Fruit fly (Drosophila melanogaster) whole organism, embryonic: ENCODE measurements around the gene rdo.

ENCODE experiments used
- Atf-2 ChIP-seq: fragments of 200-800 bp; sonication (Bioruptor generic); optimal IDR thresholded peaks from 2 replicates; lab custom pipeline; 2016; ENCODE audit warnings: missing biosample characterization, missing genetic modification characterization
- Atf6 ChIP-seq: fragments of 200-800 bp; sonication (Bioruptor generic); IDR thresholded peaks from 2 replicates; pipeline ENCODE4 v1.3.6; 2022; ENCODE audit warnings: missing biosample characterization, missing genetic modification characterization
- B-H2 ChIP-seq: fragments of 200-800 bp; sonication (Bioruptor generic); optimal IDR thresholded peaks from 2 replicates; lab custom pipeline; 2018; ENCODE audit warnings: missing biosample characterization, mild to moderate bottlenecking, missing genetic modification characterization
- CG10462 ChIP-seq: fragments of 200-800 bp; sonication (Bioruptor generic); optimal IDR thresholded peaks from 2 replicates; lab custom pipeline; 2016; ENCODE audit warnings: missing biosample characterization, missing genetic modification characterization
- CG12299 ChIP-seq: fragments of 200-800 bp; sonication (Bioruptor generic); optimal IDR thresholded peaks from 2 replicates; lab custom pipeline; 2018; ENCODE audit warnings: missing biosample characterization, mild to moderate bottlenecking, missing genetic modification characterization
- CG12942 ChIP-seq: fragments of 200-800 bp; sonication (Bioruptor generic); optimal IDR thresholded peaks from 3 replicates; lab custom pipeline; 2016; ENCODE audit warnings: missing biosample characterization, missing genetic modification characterization
- CG13123 ChIP-seq: fragments of 200-800 bp; sonication (Bioruptor generic); optimal IDR thresholded peaks from 2 replicates; lab custom pipeline; 2016; ENCODE audit warnings: missing biosample characterization, missing genetic modification characterization
- CG13287 ChIP-seq: fragments of 200-800 bp; sonication (Bioruptor generic); IDR thresholded peaks from 2 replicates; pipeline ENCODE4 v1.3.6; 2022; ENCODE audit warnings: missing biosample characterization, missing genetic modification characterization; ENCODE audit not compliant: partially characterized antibody
- CG14860 ChIP-seq: fragments of 200-800 bp; sonication (Bioruptor generic); IDR thresholded peaks from 3 replicates; pipeline ENCODE4 v1.3.6; 2022; ENCODE audit warnings: missing biosample characterization, missing genetic modification characterization; ENCODE audit not compliant: partially characterized antibody
- CG15011 ChIP-seq: fragments of 200-800 bp; sonication (Bioruptor generic); optimal IDR thresholded peaks from 3 replicates; lab custom pipeline; 2018; ENCODE audit warnings: missing biosample characterization, mild to moderate bottlenecking, missing genetic modification characterization
- CG15479 ChIP-seq: fragments of 200-800 bp; sonication (Bioruptor generic); optimal IDR thresholded peaks from 3 replicates; lab custom pipeline; 2019; ENCODE audit warnings: missing biosample characterization, mild to moderate bottlenecking, missing genetic modification characterization, moderate library complexity
- CG1647 ChIP-seq: fragments of 200-800 bp; sonication (Bioruptor generic); optimal IDR thresholded peaks from 3 replicates; lab custom pipeline; 2016; ENCODE audit warnings: missing biosample characterization, missing genetic modification characterization
- CG16863 ChIP-seq: fragments of 200-800 bp; sonication (Bioruptor generic); optimal IDR thresholded peaks from 3 replicates; lab custom pipeline; 2016; ENCODE audit warnings: missing biosample characterization, missing genetic modification characterization
- CG17361 ChIP-seq: fragments of 200-800 bp; sonication (Bioruptor generic); IDR thresholded peaks from 3 replicates; pipeline ENCODE4 v1.3.6; 2022; ENCODE audit warnings: missing biosample characterization, missing genetic modification characterization
- CG17385 ChIP-seq: fragments of 200-800 bp; sonication (Bioruptor generic); optimal IDR thresholded peaks from 3 replicates; lab custom pipeline; 2018; ENCODE audit warnings: missing biosample characterization, mild to moderate bottlenecking, missing genetic modification characterization
- CG34224 ChIP-seq: fragments of 200-800 bp; sonication (Bioruptor generic); IDR thresholded peaks from 3 replicates; pipeline ENCODE4 v1.3.6; 2022; ENCODE audit warnings: missing biosample characterization, missing genetic modification characterization; ENCODE audit not compliant: partially characterized antibody
- CG3726 ChIP-seq: fragments of 200-800 bp; sonication (Bioruptor generic); IDR thresholded peaks from 3 replicates; pipeline ENCODE4, ENCODE4 v1.3.6; 2022; ENCODE audit warnings: missing biosample characterization, missing genetic modification characterization
- CG42726 ChIP-seq: fragments of 200-800 bp; sonication (Bioruptor generic); IDR thresholded peaks from 2 replicates; pipeline ENCODE4 v1.3.6; 2022; ENCODE audit warnings: missing biosample characterization, missing genetic modification characterization; ENCODE audit not compliant: partially characterized antibody
- CG6689 ChIP-seq: fragments of 200-800 bp; sonication (Bioruptor generic); IDR thresholded peaks from 2 replicates; pipeline ENCODE4 v1.3.6; 2022; ENCODE audit warnings: missing biosample characterization, missing genetic modification characterization
- CG6854 ChIP-seq: fragments of 200-800 bp; sonication (Bioruptor generic); optimal IDR thresholded peaks from 3 replicates; lab custom pipeline; 2017; ENCODE audit warnings: missing biosample characterization, mild to moderate bottlenecking, missing genetic modification characterization
- CG7271 ChIP-seq: fragments of 200-800 bp; sonication (Bioruptor generic); optimal IDR thresholded peaks from 2 replicates; lab custom pipeline; 2018; ENCODE audit warnings: missing biosample characterization, mild to moderate bottlenecking, missing genetic modification characterization, moderate library complexity
- CG8924 ChIP-seq: fragments of 200-800 bp; optimal IDR thresholded peaks from 3 replicates; lab custom pipeline; 2019; ENCODE audit warnings: missing biosample characterization, mild to moderate bottlenecking, missing genetic modification characterization, moderate library complexity
- CG9215 ChIP-seq: fragments of 200-800 bp; sonication (Bioruptor generic); IDR thresholded peaks from 2 replicates; pipeline ENCODE4 v1.3.6; 2022; ENCODE audit warnings: missing biosample characterization, missing genetic modification characterization
- CTCF ChIP-seq: fragments of 200-800 bp; sonication (Bioruptor generic); optimal IDR thresholded peaks from 2 replicates; lab custom pipeline; 2017; ENCODE audit warnings: missing biosample characterization, mild to moderate bottlenecking, missing genetic modification characterization, moderate library complexity
- Dad ChIP-seq: fragments of 200-800 bp; sonication (Bioruptor generic); optimal IDR thresholded peaks from 3 replicates; lab custom pipeline; 2016; ENCODE audit warnings: missing biosample characterization, missing genetic modification characterization
- Deaf1 ChIP-seq: fragments of 200-800 bp; optimal IDR thresholded peaks from 3 replicates; lab custom pipeline; 2019; ENCODE audit warnings: missing biosample characterization, mild to moderate bottlenecking, missing genetic modification characterization, moderate library complexity
- Dfd ChIP-seq, 2 experiments: fragments of >200 bp; optimal IDR thresholded peaks; 2 replicates each; lab custom pipeline; 2017; ENCODE audit warnings: missing biosample characterization in 2 of 2, missing genetic modification characterization in 2 of 2
- Doc2 ChIP-seq: fragments of 200-800 bp; sonication (Bioruptor generic); IDR thresholded peaks from 2 replicates; pipeline ENCODE4 v1.3.6; 2022; ENCODE audit warnings: missing biosample characterization, missing genetic modification characterization
- E2f1 ChIP-seq: fragments of 200-800 bp; sonication (Bioruptor generic); IDR thresholded peaks from 2 replicates; pipeline ENCODE4 v1.3.6; 2022; ENCODE audit warnings: missing biosample characterization, missing genetic modification characterization
- ERR ChIP-seq: fragments of 200-800 bp; sonication (Bioruptor generic); optimal IDR thresholded peaks from 2 replicates; lab custom pipeline; 2016; ENCODE audit warnings: missing biosample characterization, missing genetic modification characterization
- Gsc ChIP-seq: fragments of 200-800 bp; sonication (Bioruptor generic); IDR thresholded peaks from 2 replicates; pipeline ENCODE4 v1.3.6; 2022; ENCODE audit warnings: missing biosample characterization, missing genetic modification characterization
- H2.0 ChIP-seq: fragments of 200-800 bp; sonication (Bioruptor generic); IDR thresholded peaks from 2 replicates; pipeline ENCODE4 v1.3.6; 2022; ENCODE audit warnings: missing biosample characterization, missing genetic modification characterization
- Mad ChIP-seq: fragments of 200-800 bp; sonication (Bioruptor generic); optimal IDR thresholded peaks from 2 replicates; lab custom pipeline; 2016; ENCODE audit warnings: missing biosample characterization, missing genetic modification characterization
- NFAT ChIP-seq: fragments of 200-800 bp; sonication (Bioruptor generic); IDR thresholded peaks from 2 replicates; pipeline ENCODE4 v1.3.6; 2022; ENCODE audit warnings: missing biosample characterization, missing genetic modification characterization
- Oaz ChIP-seq: fragments of 200-800 bp; sonication (Bioruptor generic); IDR thresholded peaks from 2 replicates; pipeline ENCODE4 v1.3.6; 2022; ENCODE audit warnings: missing biosample characterization, missing genetic modification characterization
- Scr ChIP-seq: fragments of 200-800 bp; sonication (Bioruptor generic); IDR thresholded peaks from 2 replicates; pipeline ENCODE4 v1.3.6; 2022; ENCODE audit warnings: missing biosample characterization, missing genetic modification characterization; ENCODE audit not compliant: partially characterized antibody
- Six4 ChIP-seq: fragments of 200-800 bp; sonication (Bioruptor generic); optimal IDR thresholded peaks from 2 replicates; lab custom pipeline; 2016; ENCODE audit warnings: missing biosample characterization, missing genetic modification characterization
- Taf1 ChIP-seq: fragments of 200-800 bp; sonication (Bioruptor generic); IDR thresholded peaks from 2 replicates; pipeline ENCODE4 v1.3.6; 2022; ENCODE audit warnings: missing biosample characterization, missing genetic modification characterization
- Usf ChIP-seq: fragments of 200-800 bp; sonication (Bioruptor generic); optimal IDR thresholded peaks from 2 replicates; lab custom pipeline; 2017; ENCODE audit warnings: missing genotype, missing biosample characterization, missing genetic modification characterization
- chif ChIP-seq, 2 experiments: fragments of 200-800 bp; sonication (Bioruptor generic); optimal IDR thresholded peaks; 3 replicates each; lab custom pipeline; 2016; ENCODE audit warnings: missing biosample characterization in 2 of 2, missing genetic modification characterization in 2 of 2
- corto ChIP-seq: fragments of 200-800 bp; sonication (Bioruptor generic); optimal IDR thresholded peaks from 2 replicates; lab custom pipeline; 2016; ENCODE audit warnings: missing biosample characterization, mild to moderate bottlenecking, missing genetic modification characterization, moderate library complexity
- fd3F ChIP-seq: fragments of 200-800 bp; sonication (Bioruptor generic); optimal IDR thresholded peaks from 2 replicates; lab custom pipeline; 2018; ENCODE audit warnings: missing biosample characterization, mild to moderate bottlenecking, missing genetic modification characterization, moderate library complexity
- ham ChIP-seq: fragments of 200-800 bp; sonication (Bioruptor generic); IDR thresholded peaks from 2 replicates; pipeline ENCODE4 v1.3.6; 2022; ENCODE audit warnings: missing biosample characterization, missing genetic modification characterization
- jigr1 ChIP-seq: fragments of 200-800 bp; sonication (Bioruptor generic); IDR thresholded peaks from 3 replicates; pipeline ENCODE4 v1.3.6; 2022; ENCODE audit warnings: missing biosample characterization, missing genetic modification characterization
- nmo ChIP-seq: fragments of 200-800 bp; sonication (Bioruptor generic); optimal IDR thresholded peaks from 2 replicates; lab custom pipeline; 2018; ENCODE audit warnings: missing biosample characterization, mild to moderate bottlenecking, missing genetic modification characterization, moderate library complexity
- p53 ChIP-seq: fragments of 200-800 bp; sonication (Bioruptor generic); optimal IDR thresholded peaks from 2 replicates; lab custom pipeline; 2016; ENCODE audit warnings: missing biosample characterization, missing genetic modification characterization
- rib ChIP-seq: fragments of 200-800 bp; sonication (Bioruptor generic); IDR thresholded peaks from 2 replicates; pipeline ENCODE4 v1.3.6; 2022; ENCODE audit warnings: missing biosample characterization, missing genetic modification characterization
- scrt ChIP-seq: fragments of 200-800 bp; sonication (Bioruptor generic); optimal IDR thresholded peaks from 2 replicates; lab custom pipeline; 2018; ENCODE audit warnings: missing biosample characterization, mild to moderate bottlenecking, missing genetic modification characterization, moderate library complexity
- sisA ChIP-seq: fragments of 200-800 bp; sonication (Bioruptor generic); IDR thresholded peaks from 2 replicates; pipeline ENCODE4 v1.3.6; 2022; ENCODE audit warnings: missing biosample characterization, missing genetic modification characterization
- slou ChIP-seq: fragments of 200-800 bp; sonication (Bioruptor generic); optimal IDR thresholded peaks from 3 replicates; lab custom pipeline; 2016; ENCODE audit warnings: missing biosample characterization, missing genetic modification characterization
- slp2 ChIP-seq: fragments of 200-800 bp; sonication (Bioruptor generic); optimal IDR thresholded peaks from 2 replicates; lab custom pipeline; 2016; ENCODE audit warnings: missing biosample characterization, missing genetic modification characterization
- sob ChIP-seq: fragments of 200-800 bp; sonication (Bioruptor generic); IDR thresholded peaks from 2 replicates; pipeline ENCODE4 v1.3.6; 2022; ENCODE audit warnings: missing biosample characterization, missing genetic modification characterization

The rdo gene

dm6 chr2L:17963071-17963567, 49.1 kb upstream of the rdo start, which contains the start of gene CG5674 (continued):
- TF ChIP-seq ERR (GFP tag; lab: Kevin White, UChicago): peak; percentile 43
- TF ChIP-seq rib (GFP tag; lab: Robert Waterston, UW): no peak
- TF ChIP-seq CG6689: no peak
- no peak for TF ChIP-seq fd3F (GFP tag; lab: Kevin White, UChicago)
- peak; percentile 79 for TF ChIP-seq sob (GFP tag; lab: Robert Waterston, UW)
- no peak for TF ChIP-seq ham (GFP tag; lab: Robert Waterston, UW)
- no peak for TF ChIP-seq Usf
- no peak for TF ChIP-seq corto (GFP tag; lab: Kevin White, UChicago)
- peak; percentile 48 for TF ChIP-seq sisA (GFP tag; lab: Robert Waterston, UW)
- 0 out of 2 replicates have a peak, but pooled peaks have one; percentile 19 for TF ChIP-seq H2.0 (GFP tag; lab: Robert Waterston, UW)
- TF ChIP-seq Atf-2 (GFP tag; lab: Kevin White, UChicago): peak; percentile 24
- TF ChIP-seq CG34224 (GFP tag; lab: Robert Waterston, UW): peak; percentile 80
- TF ChIP-seq Six4: no peak
- TF ChIP-seq CG6854 (GFP tag; lab: Kevin White, UChicago): no peak
- peak; percentile 57; the same call in 1 of the 2 replicates for TF ChIP-seq E2f1 (GFP tag; lab: Robert Waterston, UW)
- TF ChIP-seq CG12299: no peak
- TF ChIP-seq CG15011: no peak
- no peak for TF ChIP-seq scrt
- TF ChIP-seq CG16863: peak; percentile 50
- peak; percentile 58; the same call in 1 of the 3 replicates for TF ChIP-seq CG3726 (GFP tag; lab: Robert Waterston, UW)
- no peak for TF ChIP-seq Deaf1 (tag; lab: Kevin White, UChicago)
- TF ChIP-seq CG17385 (GFP tag; lab: Kevin White, UChicago): no peak
- peak; percentile 86 for TF ChIP-seq CG13287
- peak; percentile 47 to 64 for TF ChIP-seq chif (GFP tag; optimal IDR thresholded peaks at IDR 0.05; lab: Kevin White, UChicago)
- TF ChIP-seq Scr (GFP tag; lab: Robert Waterston, UW): peak; percentile 84
- TF ChIP-seq nmo (GFP tag; lab: Kevin White, UChicago): peak; percentile 90
- no peak for TF ChIP-seq Dad
- peak; percentile 49 for TF ChIP-seq Mad
- peak; percentile 96 for TF ChIP-seq CG42726 (GFP tag; lab: Robert Waterston, UW)
- TF ChIP-seq Atf6 (GFP tag; lab: Robert Waterston, UW): peak; percentile 24; the same call in 1 of the 2 replicates
- no peak for TF ChIP-seq CG12942 (GFP tag; lab: Kevin White, UChicago)
- no peak for TF ChIP-seq CG13123 (GFP tag; lab: Kevin White, UChicago)
- TF ChIP-seq CG7271 (tag; lab: Kevin White, UChicago): no peak
- no peak for TF ChIP-seq Dfd (GFP tag; optimal IDR thresholded peaks at IDR 0.05; lab: Kevin White, UChicago)
- peak; percentile 53 for TF ChIP-seq p53 (GFP tag; lab: Kevin White, UChicago)
- TF ChIP-seq CG8924 (tag; lab: Kevin White, UChicago): no peak
- no peak for TF ChIP-seq Doc2
- TF ChIP-seq Taf1 (GFP tag; lab: Robert Waterston, UW): no peak
- TF ChIP-seq Oaz (GFP tag; lab: Robert Waterston, UW): no peak
- TF ChIP-seq CTCF (GFP tag; lab: Kevin White, UChicago): peak; percentile 78
- TF ChIP-seq slp2 (GFP tag; lab: Kevin White, UChicago): no peak
- peak; percentile 65 for TF ChIP-seq CG14860 (GFP tag; lab: Robert Waterston, UW)
- TF ChIP-seq CG9215: peak; percentile 58
- no peak for TF ChIP-seq jigr1 (GFP tag; lab: Robert Waterston, UW)
- peak; percentile 44 for TF ChIP-seq slou (GFP tag; lab: Kevin White, UChicago)
- no peak for TF ChIP-seq B-H2
- no peak for TF ChIP-seq CG15479 (GFP tag; lab: Kevin White, UChicago)
- TF ChIP-seq CG10462 (GFP tag; lab: Kevin White, UChicago): no peak
- TF ChIP-seq Gsc: no peak
- TF ChIP-seq CG17361 (GFP tag; lab: Robert Waterston, UW): no peak
- no peak; the same call in 1 of the 2 replicates for TF ChIP-seq NFAT
- TF ChIP-seq CG1647 (GFP tag; lab: Kevin White, UChicago): no peak
